Worm (Caenorhabditis elegans): ENCODE measurements around the gene bcl-7.

- no peak for TF ChIP-seq attf-3 (GFP tag; conservative IDR thresholded peaks at IDR 0.05)
- TF ChIP-seq Y53F4B.3 (GFP tag; IDR thresholded peaks at IDR 0.05): no peak
- TF ChIP-seq sdz-38 (tag; optimal IDR thresholded peaks at IDR 0.05): no peak
- TF ChIP-seq ztf-6 (GFP tag; IDR thresholded peaks at IDR 0.05): no peak
- no peak for TF ChIP-seq Y67H2A.10 (GFP tag; conservative IDR thresholded peaks at IDR 0.05)
- no peak for TF ChIP-seq gei-17 (GFP tag; optimal IDR thresholded peaks at IDR 0.05)
- no peak for TF ChIP-seq unc-62 (GFP tag; optimal IDR thresholded peaks at IDR 0.05)
- TF ChIP-seq F49E8.2 (tag; optimal IDR thresholded peaks at IDR 0.05; ENCODE audit: insufficient read depth): no peak
- TF ChIP-seq attf-5 (GFP tag; optimal IDR thresholded peaks at IDR 0.05): no peak
These were observed 39.0 kb upstream of the bcl-7 start, which contains the start of gene C28H8.7 for ce11 chrIII:5886893-5887292.
